Worm (Caenorhabditis elegans): ENCODE measurements around the gene srx-136.

DNA sequence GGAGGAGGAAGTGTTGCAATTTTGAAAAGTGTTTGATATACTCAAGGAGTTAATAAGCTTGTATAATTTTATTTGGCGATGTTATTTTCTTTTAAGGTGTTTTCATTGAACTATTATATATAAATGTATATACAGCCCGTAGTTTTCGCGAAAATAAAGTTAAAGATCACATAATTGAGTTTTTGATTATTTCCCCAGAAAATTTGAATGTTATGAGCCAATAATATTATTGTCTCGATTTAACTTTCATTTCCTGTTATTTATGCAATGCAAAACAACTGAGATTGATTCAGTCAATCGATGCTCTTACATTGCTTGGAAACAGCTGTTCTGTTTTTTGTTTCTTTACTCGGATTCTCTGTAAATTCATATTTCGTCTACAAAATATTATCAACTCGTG, 8.9 kb upstream of the srx-136 start, which contains the start of gene srx-133:
- TF ChIP-seq ama-1 (optimal IDR thresholded peaks at IDR 0.05): no peak
- TF ChIP-seq ama-1 (GFP tag; optimal IDR thresholded peaks at IDR 0.05): no peak
- no peak for TF ChIP-seq F57A8.1 (GFP tag; optimal IDR thresholded peaks at IDR 0.05)
- no peak for TF ChIP-seq ets-4 (GFP tag; optimal IDR thresholded peaks at IDR 0.05)
- no peak for TF ChIP-seq nfya-1 (tag; optimal IDR thresholded peaks at IDR 0.05; ENCODE audit: borderline replicate concordance, insufficient read depth)
- no peak for TF ChIP-seq nhr-179 (tag; optimal IDR thresholded peaks at IDR 0.05)
